Worm (Caenorhabditis elegans): ENCODE results near the gene C40H1.3.
A peak's percentile ranks its signal among the peaks of the same experiment; 100 is the strongest.

The C40H1.3 gene

DNA sequence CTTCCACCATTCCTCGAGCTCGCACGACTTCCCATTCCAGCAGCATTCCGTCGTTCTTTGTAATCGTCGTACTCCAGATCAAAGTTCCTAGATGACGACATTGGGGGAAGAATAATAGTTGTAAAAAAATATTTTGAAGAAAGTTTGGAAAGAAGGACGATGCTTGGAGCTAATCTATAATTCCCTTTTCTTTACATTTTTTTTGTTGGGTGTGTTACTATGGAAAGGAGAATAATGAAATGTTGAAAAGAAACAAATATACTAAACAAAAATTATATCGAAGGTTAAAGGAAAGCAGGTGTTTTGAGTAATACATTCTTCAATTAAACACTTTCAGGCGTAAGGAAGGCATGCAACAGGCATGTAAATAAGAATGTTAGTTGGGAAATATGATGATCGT lies at the start of gene C40H1.3:
Gene C40H1.3 (minus strand): TSS at position 101 of the 400 bp plus-strand sequence.
- TF ChIP-seq F44E2.7 (GFP tag; IDR thresholded peaks at IDR 0.05) (no peak), tag-97 (GFP tag; IDR thresholded peaks at IDR 0.05) (no peak), lim-7 (GFP tag; IDR thresholded peaks at IDR 0.05) (no peak), pha-4 (GFP tag; IDR thresholded peaks at IDR 0.05) (no peak), pha-4 (tag; optimal IDR thresholded peaks at IDR 0.05) (no peak), skn-1 (tag; optimal IDR thresholded peaks at IDR 0.05) (no peak), dmd-8 (GFP tag; IDR thresholded peaks at IDR 0.05) (no peak), F49E8.2 (tag; optimal IDR thresholded peaks at IDR 0.05; ENCODE audit: borderline replicate concordance) (no peak), mep-1 (tag; optimal IDR thresholded peaks at IDR 0.05) (no peak), hif-1 (tag; optimal IDR thresholded peaks at IDR 0.05) (no peak), zfp-3 (GFP tag; conservative IDR thresholded peaks at IDR 0.05) (no peak), T20F7.1 (GFP tag; optimal IDR thresholded peaks at IDR 0.05) (no peak), spr-3 (GFP tag; optimal IDR thresholded peaks at IDR 0.05) (no peak), ZK546.5 (tag; optimal IDR thresholded peaks at IDR 0.05) (no peak), nhr-42 (GFP tag; IDR thresholded peaks at IDR 0.05) (no peak)

DNA sequence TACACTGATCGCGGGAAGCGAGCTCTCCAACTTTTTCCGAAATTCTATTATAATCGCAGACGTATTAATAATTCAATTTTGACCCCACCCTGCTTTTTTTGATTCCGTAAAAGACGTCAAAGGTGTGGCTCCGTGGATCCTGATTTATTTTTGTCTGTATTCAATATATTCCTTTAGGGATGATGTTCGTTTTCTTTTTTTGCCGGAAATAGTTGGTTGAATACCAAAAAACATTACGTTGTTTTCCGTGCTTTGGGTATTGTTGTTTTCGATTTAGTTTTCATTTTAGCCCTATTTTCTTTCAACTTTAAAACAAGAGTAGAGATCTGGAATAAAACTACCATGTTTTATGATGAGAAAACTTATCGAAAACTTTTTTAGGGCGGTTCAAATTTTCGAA lies 47.5 kb upstream of the C40H1.3 start:
- TF ChIP-seq F37D6.2 (tag; optimal IDR thresholded peaks at IDR 0.05) (no peak), unc-62 (GFP tag; optimal IDR thresholded peaks at IDR 0.05 in 1 of 2) (peak in 1 of 2 experiments; percentile 93), unc-62 (tag; optimal IDR thresholded peaks at IDR 0.05) (no peak), madf-5 (GFP tag; IDR thresholded peaks at IDR 0.05) (no peak), fkh-10 (GFP tag; optimal IDR thresholded peaks at IDR 0.05) (no peak), hlh-30 (tag; optimal IDR thresholded peaks at IDR 0.05; ENCODE audit: insufficient read depth) (no peak)

DNA sequence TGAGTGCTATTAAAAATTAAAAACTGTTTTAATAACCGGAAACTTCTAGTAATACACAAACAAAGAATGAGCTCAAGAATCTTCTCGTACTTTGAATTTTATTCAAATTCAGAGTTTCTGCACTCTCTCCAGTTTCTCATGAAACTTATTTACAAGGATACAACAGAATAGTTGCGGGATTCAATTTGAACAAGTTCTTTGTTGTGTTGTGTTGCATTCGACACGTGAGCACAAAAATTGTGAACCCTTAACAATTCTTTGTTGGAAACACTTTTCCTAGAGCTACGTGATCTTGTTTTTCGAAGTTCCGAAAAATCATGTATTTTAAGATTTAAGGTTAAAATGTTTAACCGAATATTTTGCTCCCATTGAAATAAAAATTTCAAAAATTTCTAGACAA lies 44.6 kb upstream of the C40H1.3 start:
- TF ChIP-seq fos-1 (tag; optimal IDR thresholded peaks at IDR 0.05) (no peak), lin-38 (GFP tag; IDR thresholded peaks at IDR 0.05) (no peak), pha-4 (GFP tag; IDR thresholded peaks at IDR 0.05) (no peak), pha-4 (tag; optimal IDR thresholded peaks at IDR 0.05) (no peak), fkh-10 (GFP tag; optimal IDR thresholded peaks at IDR 0.05) (peak; percentile 50), lir-3 (tag; optimal IDR thresholded peaks at IDR 0.05) (no peak)

DNA sequence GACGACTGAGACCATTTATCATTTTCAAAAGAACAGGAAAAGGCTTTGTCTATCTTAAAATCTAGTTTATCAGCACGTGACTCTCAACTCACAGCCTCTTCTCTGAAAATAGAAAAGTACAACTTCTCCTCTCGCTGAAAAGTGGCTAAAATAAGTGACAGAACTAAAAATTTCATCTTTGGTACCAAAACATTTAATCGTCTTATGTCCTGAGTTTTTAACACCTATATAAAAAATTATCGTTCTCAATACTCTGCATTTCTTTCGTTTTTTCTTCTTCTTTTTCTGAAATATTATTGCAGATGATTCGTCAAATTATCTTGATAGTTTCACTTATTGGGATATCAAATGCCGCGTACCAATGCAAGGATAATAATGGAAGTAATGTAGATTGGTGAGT lies 37.8 kb upstream of the C40H1.3 start, which contains the start of gene crn-6:
Gene crn-6 (plus strand): TSS at position 301 of the 400 bp plus-strand sequence.
- TF ChIP-seq attf-4 (tag; optimal IDR thresholded peaks at IDR 0.05) (no peak), lin-1 (GFP tag; IDR thresholded peaks at IDR 0.05) (no peak), tra-1 (GFP tag; IDR thresholded peaks at IDR 0.05) (no peak), Y105C5A.15 (GFP tag; IDR thresholded peaks at IDR 0.05) (no peak), ceh-44 (GFP tag; IDR thresholded peaks at IDR 0.05) (no peak), spr-1 (tag; optimal IDR thresholded peaks at IDR 0.05) (no peak), tag-97 (GFP tag; IDR thresholded peaks at IDR 0.05) (no peak), nhr-77 (tag; optimal IDR thresholded peaks at IDR 0.05) (no peak), T20F7.1 (GFP tag; optimal IDR thresholded peaks at IDR 0.05) (no peak), egl-43 (GFP tag; IDR thresholded peaks at IDR 0.05) (no peak), pqm-1 (tag; optimal IDR thresholded peaks at IDR 0.05) (no peak), Y75B8A.6 (GFP tag; IDR thresholded peaks at IDR 0.05) (no peak), hlh-30 (tag; optimal IDR thresholded peaks at IDR 0.05; ENCODE audit: insufficient read depth) (no peak), Y48G9A.11 (GFP tag; IDR thresholded peaks at IDR 0.05) (no peak), madf-9 (GFP tag; conservative IDR thresholded peaks at IDR 0.05) (no peak), nhr-41 (GFP tag; IDR thresholded peaks at IDR 0.05) (no peak), mes-2 (tag; optimal IDR thresholded peaks at IDR 0.05; ENCODE audit: poor library complexity, severe bottlenecking) (no peak), mep-1 (tag; optimal IDR thresholded peaks at IDR 0.05) (no peak), F10B5.3 (tag; optimal IDR thresholded peaks at IDR 0.05) (no peak), F49E8.2 (tag; optimal IDR thresholded peaks at IDR 0.05; ENCODE audit: borderline replicate concordance) (no peak)
